Worm (Caenorhabditis elegans): ENCODE data around the gene fbxa-139.

- TF ChIP-seq mab-5 (tag; optimal IDR thresholded peaks at IDR 0.05) (no peak), nhr-12 (tag; optimal IDR thresholded peaks at IDR 0.05) (no peak), elt-3 (tag; optimal IDR thresholded peaks at IDR 0.05) (no peak), snpc-4 (tag; optimal IDR thresholded peaks at IDR 0.05) (no peak), tbx-8 (GFP tag; optimal IDR thresholded peaks at IDR 0.05) (no peak), lsy-2 (tag; optimal IDR thresholded peaks at IDR 0.05) (no peak), nhr-237 (tag; optimal IDR thresholded peaks at IDR 0.05) (no peak), zip-8 (tag; optimal IDR thresholded peaks at IDR 0.05) (no peak)
Measured at ce11 chrV:15594573-15594972, at the start of gene fbxa-139.
